Worm (Caenorhabditis elegans): ENCODE results near the gene igdb-2.

Gene igdb-2

DNA sequence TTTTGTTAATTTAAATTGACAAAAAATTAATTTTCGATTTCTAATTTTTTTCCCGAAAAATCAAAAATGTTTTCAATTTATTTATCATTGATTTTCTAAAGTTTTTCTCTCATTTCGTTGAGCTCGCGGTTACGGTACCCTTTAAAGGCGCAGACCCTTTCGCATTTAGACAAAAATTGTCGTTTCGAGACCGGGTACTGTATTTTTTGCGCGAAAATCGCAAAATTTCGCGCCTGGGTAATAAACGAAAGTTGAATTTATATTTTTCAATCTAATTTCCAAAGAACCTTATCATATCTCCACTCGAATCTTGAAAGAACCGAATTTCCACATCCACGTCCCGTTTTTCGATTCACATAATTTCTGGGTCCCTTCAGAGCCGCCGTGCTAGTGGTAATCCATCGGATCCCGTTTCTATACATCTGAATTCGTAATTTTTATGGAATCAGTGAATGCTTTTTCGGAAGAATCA, 23.0 kb upstream of the igdb-2 start, which contains the start of gene C25G4.3:
Gene C25G4.3 (minus strand): TSS at position 422 of the 472 bp plus-strand sequence.
- TF ChIP-seq fos-1 (tag; optimal IDR thresholded peaks at IDR 0.05) = no peak
- TF ChIP-seq tag-97 (GFP tag; IDR thresholded peaks at IDR 0.05) = no peak
- TF ChIP-seq R02D3.7 (tag; optimal IDR thresholded peaks at IDR 0.05) = no peak
- TF ChIP-seq nhr-111 (GFP tag; optimal IDR thresholded peaks at IDR 0.05) = no peak
- no peak for TF ChIP-seq tra-1 (GFP tag; IDR thresholded peaks at IDR 0.05)
- no peak for TF ChIP-seq mxl-2 (GFP tag; conservative IDR thresholded peaks at IDR 0.05)
- no peak for TF ChIP-seq nhr-102 (tag; optimal IDR thresholded peaks at IDR 0.05)
- TF ChIP-seq pqm-1 (tag; optimal IDR thresholded peaks at IDR 0.05) = no peak
- no peak for TF ChIP-seq hlh-11 (tag; optimal IDR thresholded peaks at IDR 0.05)
- TF ChIP-seq D1046.2 (GFP tag; IDR thresholded peaks at IDR 0.05) = no peak

DNA sequence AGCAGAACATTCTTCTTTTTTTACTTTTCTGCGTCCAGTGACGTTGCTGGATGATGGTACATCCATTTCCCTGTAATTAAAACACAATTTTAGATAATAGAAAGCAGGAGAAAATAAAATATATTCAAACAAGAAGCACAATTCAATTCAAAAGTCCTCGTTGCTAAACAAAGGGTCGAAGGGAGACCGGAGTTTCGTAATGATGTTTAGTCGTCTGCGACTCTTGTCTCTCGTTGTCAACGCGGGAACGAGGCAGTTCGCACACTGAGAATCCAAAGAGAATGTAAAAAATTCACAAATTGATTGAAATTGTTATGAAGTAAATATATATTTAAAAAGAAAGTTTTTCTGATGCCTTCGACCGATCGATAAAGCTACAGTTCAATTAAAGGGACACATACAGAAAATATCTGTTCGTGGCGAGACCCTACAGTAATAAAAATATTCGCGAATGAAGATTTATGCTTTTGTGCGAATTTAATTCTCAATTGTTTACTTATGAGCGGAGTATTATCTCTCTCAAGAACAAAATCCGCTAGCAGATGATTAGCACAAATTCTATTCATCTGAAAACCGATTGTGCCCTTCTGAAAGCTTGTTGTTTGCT, 17.1 kb upstream of the igdb-2 start, which contains the start of gene dpy-26:
Gene dpy-26 (minus strand): TSS at position 111 of the 607 bp plus-strand sequence.
- peak; percentile 95 for TF ChIP-seq T20F7.1 (GFP tag; optimal IDR thresholded peaks at IDR 0.05)
- peak; percentile 45 for TF ChIP-seq dpl-1 (GFP tag; optimal IDR thresholded peaks at IDR 0.05)
- peak; percentile 3 for TF ChIP-seq fkh-10 (GFP tag; optimal IDR thresholded peaks at IDR 0.05)
- peak; percentile 60 for TF ChIP-seq mes-2 (tag; optimal IDR thresholded peaks at IDR 0.05; ENCODE audit: poor library complexity, severe bottlenecking)
- TF ChIP-seq F49E8.2 (tag; optimal IDR thresholded peaks at IDR 0.05; ENCODE audit: borderline replicate concordance) = peak; percentile 20
- no peak for TF ChIP-seq egl-27 (tag; optimal IDR thresholded peaks at IDR 0.05)

DNA sequence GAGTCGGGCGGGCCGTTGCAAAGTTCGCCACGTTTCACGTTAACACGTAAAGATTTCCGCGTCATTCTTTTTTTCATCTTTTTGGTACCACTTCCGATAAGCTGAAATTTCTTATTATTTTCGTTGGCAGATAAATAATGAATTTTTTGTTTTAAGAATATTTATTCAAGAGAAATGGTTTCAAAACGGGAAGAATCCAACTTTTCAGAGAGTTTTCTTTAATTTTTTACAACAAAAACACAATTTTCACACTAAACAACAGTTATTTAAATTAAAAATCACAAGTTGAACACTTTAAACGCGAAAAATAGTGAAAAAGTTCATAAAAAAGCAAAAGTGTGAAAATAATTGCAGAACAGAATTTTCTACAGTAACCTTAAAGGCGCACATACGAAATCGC, 14.3 kb upstream of the igdb-2 start, which contains the start of gene spe-44:
Gene spe-44 (minus strand): TSS at position 101 of the 400 bp plus-strand sequence.
- TF ChIP-seq nhr-48 (tag; optimal IDR thresholded peaks at IDR 0.05) (no peak), mdt-29 (GFP tag; IDR thresholded peaks at IDR 0.05) (no peak), saeg-2 (GFP tag; IDR thresholded peaks at IDR 0.05) (no peak), T20F7.1 (GFP tag; optimal IDR thresholded peaks at IDR 0.05) (no peak), nhr-111 (GFP tag; optimal IDR thresholded peaks at IDR 0.05) (no peak), Y75B8A.6 (GFP tag; IDR thresholded peaks at IDR 0.05) (no peak), tag-97 (GFP tag; IDR thresholded peaks at IDR 0.05) (no peak), sdz-12 (GFP tag; optimal IDR thresholded peaks at IDR 0.05) (no peak), ceh-62 (tag; optimal IDR thresholded peaks at IDR 0.05) (no peak), lsy-2 (tag; optimal IDR thresholded peaks at IDR 0.05) (no peak), gei-8 (GFP tag; optimal IDR thresholded peaks at IDR 0.05) (no peak), nhr-42 (GFP tag; IDR thresholded peaks at IDR 0.05) (no peak), madf-9 (GFP tag; conservative IDR thresholded peaks at IDR 0.05) (no peak), hmg-1.1 (GFP tag; IDR thresholded peaks at IDR 0.05) (no peak), Y48G9A.11 (GFP tag; IDR thresholded peaks at IDR 0.05) (no peak), nhr-10 (tag; optimal IDR thresholded peaks at IDR 0.05) (no peak), dmd-8 (GFP tag; IDR thresholded peaks at IDR 0.05) (no peak)

DNA sequence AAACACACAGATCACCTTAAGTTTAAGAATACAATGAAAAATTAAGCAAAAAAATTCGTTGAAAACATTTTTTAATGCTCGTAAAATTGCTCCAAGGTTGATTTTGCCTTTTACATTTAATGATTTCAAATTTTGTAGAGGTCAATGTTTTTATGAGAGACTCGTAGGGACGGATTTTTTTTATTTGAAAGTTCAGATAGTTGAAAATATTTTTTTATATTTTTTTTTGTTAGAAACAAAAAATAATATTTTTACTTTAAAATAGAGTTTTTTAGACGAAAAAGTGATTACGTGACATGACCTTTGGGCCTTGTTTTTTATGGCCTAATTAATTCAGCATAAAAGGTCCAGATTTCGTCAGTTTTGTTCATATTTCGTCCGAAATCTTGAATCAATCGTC, 13.7 kb upstream of the igdb-2 start, which contains the start of gene smz-1:
Gene smz-1 (plus strand): TSS at position 301 of the 400 bp plus-strand sequence.
- TF ChIP-seq nhr-42 (GFP tag; IDR thresholded peaks at IDR 0.05) = no peak

DNA sequence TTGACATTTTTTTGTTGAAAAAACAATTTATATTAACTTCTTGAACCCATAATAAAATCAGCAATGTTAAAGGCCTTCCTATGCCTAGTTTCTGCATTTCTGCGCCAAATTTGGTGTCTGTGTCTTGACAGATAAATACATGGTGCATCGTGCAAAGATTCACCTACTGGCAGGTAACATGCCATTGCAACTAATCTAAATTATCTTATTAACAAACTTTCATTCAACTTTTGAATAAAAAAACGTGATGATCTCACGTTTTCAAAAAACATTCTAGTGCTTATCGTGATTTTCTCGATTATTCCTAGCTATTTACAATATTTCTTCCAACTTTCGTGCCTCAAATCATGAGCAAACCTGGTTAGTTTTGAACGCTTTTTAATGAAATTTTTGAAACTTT, 11.8 kb upstream of the igdb-2 start, which contains the start of gene C25G4.7:
Gene C25G4.7 (plus strand): TSS at position 301 of the 400 bp plus-strand sequence.
- TF ChIP-seq ceh-32 (tag; optimal IDR thresholded peaks at IDR 0.05; ENCODE audit: poor library complexity) (no peak), daf-8 (GFP tag; IDR thresholded peaks at IDR 0.05) (no peak)
